Fruit fly (Drosophila melanogaster) whole organism, pupa: ENCODE data around the gene CDK2AP1.

ENCODE experiments used
- CG10348 ChIP-seq: fragments of 200-800 bp; sonication (Bioruptor generic); IDR thresholded peaks from 2 replicates; pipeline ENCODE4 v1.3.6; 2022; ENCODE audit warnings: missing biosample characterization, missing genetic modification characterization
- CG12605 ChIP-seq: fragments of 200-800 bp; sonication (Bioruptor generic); IDR thresholded peaks from 2 replicates; pipeline ENCODE4 v1.3.6; 2022; ENCODE audit warnings: missing biosample characterization, missing genetic modification characterization
- CG13204 ChIP-seq: fragments of 200-800 bp; sonication (Bioruptor generic); optimal IDR thresholded peaks from 2 replicates; lab custom pipeline; 2018; ENCODE audit warnings: missing biosample characterization, mild to moderate bottlenecking, missing genetic modification characterization, moderate library complexity
- CG14655 ChIP-seq: fragments of 200-800 bp; sonication (Bioruptor generic); optimal IDR thresholded peaks from 3 replicates; lab custom pipeline; 2017; ENCODE audit warnings: mild to moderate bottlenecking, missing biosample characterization, missing genetic modification reagents, missing genetic modification characterization
- CG15710 ChIP-seq: fragments of 200-800 bp; sonication (Bioruptor generic); optimal IDR thresholded peaks from 2 replicates; lab custom pipeline; 2018; ENCODE audit warnings: missing biosample characterization, mild to moderate bottlenecking, missing genetic modification characterization, moderate library complexity
- CG34367 ChIP-seq: fragments of 200-800 bp; sonication (Bioruptor generic); optimal IDR thresholded peaks from 2 replicates; lab custom pipeline; 2018; ENCODE audit warnings: missing biosample characterization, mild to moderate bottlenecking, missing genetic modification characterization
- CG8159 ChIP-seq: fragments of 200-800 bp; sonication (Bioruptor generic); optimal IDR thresholded peaks from 3 replicates; lab custom pipeline; 2018; ENCODE audit warnings: missing biosample characterization, mild to moderate bottlenecking, missing genetic modification characterization, moderate library complexity
- CG8301 ChIP-seq: fragments of 200-800 bp; sonication (Bioruptor generic); optimal IDR thresholded peaks from 2 replicates; lab custom pipeline; 2018; ENCODE audit warnings: missing biosample characterization, mild to moderate bottlenecking, missing genetic modification characterization
- CG9948 ChIP-seq: fragments of 200-800 bp; sonication (Bioruptor generic); optimal IDR thresholded peaks from 2 replicates; lab custom pipeline; 2018; ENCODE audit warnings: missing biosample characterization, mild to moderate bottlenecking, missing genetic modification characterization, moderate library complexity
- D1 ChIP-seq: fragments of 200-800 bp; sonication (Bioruptor generic); optimal IDR thresholded peaks from 2 replicates; lab custom pipeline; 2018; ENCODE audit warnings: missing biosample characterization, mild to moderate bottlenecking, missing genetic modification characterization, moderate library complexity
- EcR ChIP-seq: fragments of 200-800 bp; sonication (Bioruptor generic); optimal IDR thresholded peaks from 3 replicates; lab custom pipeline; 2019; ENCODE audit warnings: missing biosample characterization, missing genetic modification characterization, mild to moderate bottlenecking, moderate library complexity, missing genetic modification reagents
- Ets98B ChIP-seq: fragments of 200-800 bp; sonication (Bioruptor generic); IDR thresholded peaks from 2 replicates; pipeline ENCODE4 v1.3.6; 2022; ENCODE audit warnings: missing biosample characterization, missing genetic modification characterization
- Pif1A ChIP-seq: fragments of 200-800 bp; sonication (Bioruptor generic); optimal IDR thresholded peaks from 3 replicates; lab custom pipeline; 2016; ENCODE audit warnings: missing biosample characterization, missing genetic modification characterization
- Pif1B ChIP-seq: fragments of 200-800 bp; sonication (Bioruptor generic); optimal IDR thresholded peaks from 3 replicates; lab custom pipeline; 2016; ENCODE audit warnings: missing biosample characterization, missing genetic modification characterization
- Snoo ChIP-seq: fragments of 200-800 bp; sonication (Bioruptor generic); optimal IDR thresholded peaks from 3 replicates; lab custom pipeline; 2017; ENCODE audit warnings: missing biosample characterization, mild to moderate bottlenecking, missing genetic modification characterization, inconsistent platforms
- fd96Ca ChIP-seq: fragments of 200-800 bp; sonication (Bioruptor generic); IDR thresholded peaks from 3 replicates; pipeline ENCODE4 v1.3.6; 2022; ENCODE audit warnings: missing biosample characterization, missing genetic modification characterization
- gl ChIP-seq: fragments of 200-800 bp; sonication (Bioruptor generic); optimal IDR thresholded peaks from 2 replicates; lab custom pipeline; 2018; ENCODE audit warnings: missing biosample characterization, mild to moderate bottlenecking, missing genetic modification characterization
- rn ChIP-seq: fragments of 200-800 bp; sonication (Bioruptor generic); IDR thresholded peaks from 2 replicates; pipeline ENCODE4 v1.3.6; 2022; ENCODE audit warnings: missing biosample characterization, missing genetic modification characterization

The CDK2AP1 gene

DNA sequence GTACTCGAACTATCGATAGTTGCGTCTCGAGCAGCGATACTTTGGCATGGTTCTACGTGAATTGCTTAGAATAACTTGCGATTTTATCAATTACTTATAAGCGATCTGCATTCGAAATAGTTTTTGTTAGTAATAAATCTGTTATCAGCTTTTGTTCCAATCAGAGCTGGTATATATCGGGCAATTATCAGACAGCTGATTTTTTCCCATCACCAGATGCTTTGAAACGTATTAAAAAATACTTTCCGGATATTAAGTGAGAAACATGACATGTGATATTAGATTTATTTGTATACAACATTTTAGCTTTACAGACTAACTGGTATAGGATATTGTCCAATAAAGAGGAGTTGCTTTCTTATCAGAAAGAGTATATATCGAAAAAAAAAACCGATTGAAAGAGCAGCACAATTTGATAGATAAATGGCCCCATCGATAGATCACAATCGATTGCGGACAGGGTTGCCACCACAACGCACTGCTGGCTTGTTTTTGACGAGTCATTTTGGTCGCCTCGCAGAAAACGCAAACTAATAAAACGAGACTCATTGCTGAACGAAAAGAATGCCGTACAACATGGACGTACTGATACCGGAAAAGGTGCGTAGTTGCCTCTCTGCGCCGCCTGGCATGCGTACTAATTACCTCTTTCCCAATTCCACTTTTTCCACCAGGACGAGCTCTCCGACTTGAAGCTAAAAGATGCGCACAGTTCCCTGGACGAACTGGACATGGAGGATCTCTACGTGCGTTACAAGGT is 12.7 kb upstream of the CDK2AP1 start, which contains the start of gene Rpt3:
Gene Rpt3, plus strand, starts transcription at position 353 of the 760 bp plus-strand sequence.
- no peak for TF ChIP-seq CG14655 (GFP tag; lab: Kevin White, UChicago)

DNA sequence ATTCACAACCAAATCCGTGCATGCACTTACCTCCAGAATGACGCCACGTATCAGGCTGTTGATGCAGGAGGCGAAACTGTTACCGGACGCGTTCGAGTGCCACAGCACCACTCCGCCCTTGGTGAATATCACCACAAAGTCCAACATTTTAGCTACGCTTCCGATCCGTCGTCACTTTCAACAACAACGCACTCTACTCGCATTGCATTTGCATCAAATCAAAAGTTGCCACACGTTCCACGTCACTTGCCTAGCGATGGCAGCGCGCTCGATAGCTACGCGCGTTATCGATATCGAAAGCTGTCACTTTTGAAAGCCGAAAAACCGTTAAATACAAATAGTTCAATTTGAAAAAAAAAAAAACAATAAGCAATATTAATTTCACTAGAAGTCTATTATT is 8.8 kb upstream of the CDK2AP1 start, which contains the start of gene SrpRalpha:
Gene SrpRalpha, minus strand, starts transcription at position 260 of the 400 bp plus-strand sequence.
- no peak for TF ChIP-seq fd96Ca (GFP tag; lab: Robert Waterston, UW)
- TF ChIP-seq CG12605 (GFP tag; lab: Robert Waterston, UW): 0 out of 2 replicates have a peak, but pooled peaks have one; percentile 13
- TF ChIP-seq, all 21 proteins: peak for 1

DNA sequence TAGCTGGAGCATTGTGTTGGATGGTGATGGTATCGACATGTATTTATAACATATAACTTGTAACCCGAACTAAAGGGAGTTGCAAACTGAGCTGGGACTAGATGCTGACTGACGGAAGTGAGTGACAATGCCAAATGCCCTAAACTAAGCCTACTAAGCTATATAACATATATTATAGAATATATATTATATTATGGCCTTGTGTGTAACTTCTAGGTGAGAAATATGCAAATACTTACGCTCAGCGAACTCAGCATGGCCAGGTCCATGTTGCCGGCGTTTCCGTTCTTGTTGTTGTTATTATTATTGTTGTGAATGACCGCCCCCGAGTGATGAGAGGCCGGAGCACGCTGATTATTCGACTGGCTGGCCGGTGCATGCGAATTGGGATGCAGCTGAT is 5.3 kb upstream of the CDK2AP1 start, which contains the start of gene CG44385:
Gene CG44385, minus strand, starts transcription at position 101 of the 400 bp plus-strand sequence.
- TF ChIP-seq CG12605 (GFP tag; lab: Robert Waterston, UW): no peak
- TF ChIP-seq rn (GFP tag; lab: Robert Waterston, UW): no peak
- TF ChIP-seq CG9948: no peak
- no peak for TF ChIP-seq CG8159 (tag; lab: Kevin White, UChicago)
- no peak for TF ChIP-seq CG13204
- TF ChIP-seq Pif1A: no peak
- no peak for TF ChIP-seq CG15710
- TF ChIP-seq CG8301 (tag; lab: Kevin White, UChicago): no peak
- no peak for TF ChIP-seq Snoo (tag; lab: Kevin White, UChicago)

DNA sequence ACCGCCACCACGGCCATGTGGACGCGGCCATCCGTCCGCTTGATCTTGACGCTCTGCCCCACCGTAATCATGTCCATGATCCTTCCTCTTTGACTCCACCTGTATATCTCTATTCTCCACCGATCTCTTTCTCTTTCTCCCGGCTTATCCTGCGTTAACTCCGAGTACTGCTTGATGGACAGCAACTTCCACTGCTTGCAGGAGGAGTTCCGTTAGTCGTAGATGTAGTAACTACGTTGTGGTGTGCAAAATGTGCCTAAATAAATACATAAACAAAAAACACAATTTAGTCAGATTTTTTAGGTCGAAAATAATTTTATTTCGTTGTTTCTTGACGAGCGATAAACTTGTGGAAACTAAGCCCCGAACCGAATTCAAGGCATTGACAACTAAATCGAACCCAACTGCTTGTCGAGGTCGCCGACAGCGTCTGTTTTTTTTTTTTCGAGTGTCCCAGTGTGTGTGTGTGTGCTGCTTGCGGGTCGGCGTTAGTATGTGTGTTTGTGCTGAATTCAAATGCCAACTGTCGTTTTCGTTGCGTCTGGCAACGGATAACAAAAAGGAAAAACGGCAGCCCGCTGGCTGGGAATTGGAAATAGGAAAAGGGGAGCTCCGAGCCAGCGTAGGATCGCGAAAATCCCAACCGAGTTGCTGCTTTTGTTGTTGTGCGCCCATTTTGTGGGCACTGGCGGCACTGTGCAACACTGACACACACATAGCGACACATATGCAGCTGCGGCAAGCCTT is 1.6 kb upstream of the CDK2AP1 start:
- peak; percentile 15 for TF ChIP-seq EcR (GFP tag; lab: Kevin White, UChicago)
- no peak for TF ChIP-seq CG8301 (tag; lab: Kevin White, UChicago)
- no peak for TF ChIP-seq Snoo (tag; lab: Kevin White, UChicago)

DNA sequence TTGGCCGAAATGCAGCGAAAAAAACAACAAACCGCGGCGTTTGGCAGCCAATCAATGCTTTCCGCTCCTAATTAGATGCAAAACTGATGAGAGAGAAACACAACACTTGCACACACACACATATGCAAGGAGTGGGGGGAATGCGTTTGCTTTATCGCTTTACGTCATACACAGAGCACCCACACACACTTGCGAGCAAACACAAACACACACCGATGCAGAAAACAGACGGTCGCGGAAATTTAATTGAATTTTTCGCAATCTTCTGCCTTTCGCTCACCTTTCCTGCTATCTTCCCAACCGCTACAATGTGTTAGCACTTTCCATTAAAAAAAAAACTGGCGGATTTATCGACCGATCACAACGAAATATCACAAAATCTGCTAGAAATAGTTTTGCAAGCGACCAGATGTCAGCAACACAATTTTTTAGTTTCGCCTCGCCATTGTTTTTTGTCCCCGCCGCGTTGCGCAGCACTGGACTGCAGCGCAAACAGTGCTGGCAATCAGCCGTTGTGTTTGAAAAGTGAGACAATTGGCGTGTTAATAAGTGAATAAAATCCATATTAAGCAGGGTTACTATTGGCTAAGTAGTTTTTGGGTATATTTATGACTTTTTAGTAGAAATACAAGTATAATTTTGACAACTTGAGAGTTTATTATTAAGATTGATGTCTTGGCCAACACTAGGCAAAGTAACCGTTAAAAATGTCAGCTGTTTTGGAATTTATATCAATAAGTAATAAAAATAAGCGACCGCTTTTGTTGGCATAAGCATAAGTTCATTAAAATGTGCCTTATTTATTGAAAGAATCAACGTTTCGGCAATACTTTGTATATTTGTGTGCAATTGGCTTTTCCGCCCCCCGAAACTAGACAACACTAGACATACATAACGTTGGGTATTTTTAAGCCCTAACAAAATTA is 809 bp upstream of the CDK2AP1 start, which contains the start of gene Klp10A:
Gene Klp10A, minus strand, starts transcription at position 532 of the 926 bp plus-strand sequence.
- TF ChIP-seq D1 (tag; lab: Kevin White, UChicago) (no peak), CG15710 (peak; percentile 22)

DNA sequence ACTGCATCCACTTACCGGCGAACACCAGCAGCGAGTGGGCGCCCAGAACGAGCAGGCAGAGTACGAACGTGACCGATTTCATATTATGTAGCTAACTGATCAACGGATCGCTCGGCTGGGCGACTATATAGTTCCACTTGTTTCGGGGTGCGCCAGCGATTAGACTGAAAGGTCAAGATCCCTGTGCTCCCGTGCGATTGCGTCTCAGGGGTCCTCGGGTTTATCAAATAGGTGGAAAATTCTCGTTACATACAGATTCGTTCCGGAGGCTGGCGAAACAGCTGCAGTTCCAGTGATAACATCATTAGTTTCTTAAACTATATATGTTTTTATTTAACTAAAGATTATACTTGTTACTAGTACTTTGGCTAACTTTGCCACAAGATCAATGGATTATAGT is 2.5 kb downstream of the CDK2AP1 start, which contains the start of gene ssp7:
Gene ssp7, minus strand, starts transcription at position 101 of the 400 bp plus-strand sequence.
- TF ChIP-seq rn (GFP tag; lab: Robert Waterston, UW) (no peak), CG9948 (no peak), CG34367 (tag; lab: Kevin White, UChicago) (no peak), Pif1B (GFP tag; lab: Kevin White, UChicago) (no peak), CG15710 (no peak), CG12605 (GFP tag; lab: Robert Waterston, UW) (no peak), EcR (GFP tag; lab: Kevin White, UChicago) (no peak), CG14655 (GFP tag; lab: Kevin White, UChicago) (no peak), CG8159 (tag; lab: Kevin White, UChicago) (no peak), CG10348 (GFP tag; lab: Robert Waterston, UW) (no peak), gl (tag; lab: Kevin White, UChicago) (no peak), Ets98B (GFP tag; lab: Robert Waterston, UW) (no peak), fd96Ca (GFP tag; lab: Robert Waterston, UW) (no peak), Snoo (tag; lab: Kevin White, UChicago) (no peak)

DNA sequence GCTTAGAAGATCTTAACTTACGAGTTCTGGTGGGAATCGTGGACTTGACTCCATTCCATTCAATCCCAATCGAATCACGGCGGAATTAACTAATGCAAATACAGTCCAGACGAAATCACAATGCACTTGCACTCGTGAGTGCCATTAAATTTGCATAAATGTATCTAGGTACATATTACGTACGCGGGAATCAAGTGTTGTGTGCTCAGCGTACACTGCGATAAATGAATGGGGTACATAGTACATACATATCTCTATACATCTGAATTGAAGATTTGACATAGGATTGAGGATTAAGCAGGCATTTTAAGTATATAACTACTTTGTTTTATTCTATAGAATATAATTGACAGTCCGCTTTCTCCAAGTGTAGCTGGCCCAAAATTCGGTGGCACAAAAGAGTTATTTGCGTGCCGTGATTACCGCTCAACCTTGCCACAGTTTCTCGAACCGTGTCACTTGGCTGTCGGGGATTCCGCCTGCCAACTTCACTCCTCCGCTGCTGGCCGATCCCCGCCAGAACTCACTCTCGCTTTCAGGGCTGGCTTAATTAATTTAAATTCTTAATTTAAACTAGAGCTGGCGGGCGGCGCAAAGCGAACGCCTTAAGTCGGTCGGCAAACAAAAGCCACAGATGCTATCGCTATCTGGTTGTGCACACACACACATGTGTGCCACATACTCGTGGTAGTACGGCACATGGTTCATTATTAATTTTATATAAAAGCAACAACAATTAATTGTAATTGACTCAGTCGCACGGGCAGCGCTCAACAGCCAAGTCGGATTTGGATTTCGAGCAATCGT is 4.3 kb downstream of the CDK2AP1 start, which contains the start of the genes CG15199 and CG15202:
Gene CG15199, minus strand, starts transcription at position 51 of the 807 bp plus-strand sequence.
Gene CG15202, plus strand, starts transcription at position 757 of the 807 bp plus-strand sequence.
- TF ChIP-seq EcR (GFP tag; lab: Kevin White, UChicago): no peak
- no peak for TF ChIP-seq CG12605 (GFP tag; lab: Robert Waterston, UW)
- peak; percentile 53 for TF ChIP-seq Snoo (tag; lab: Kevin White, UChicago)
